Worm (Caenorhabditis elegans): ENCODE measurements around the gene fbxb-49.

ce11 chrII:1560839-1561238 is 7.5 kb upstream of the fbxb-49 start:
- TF ChIP-seq blmp-1 (tag; optimal IDR thresholded peaks at IDR 0.05; ENCODE audit: insufficient read depth) (no peak), snpc-4 (tag; optimal IDR thresholded peaks at IDR 0.05) (no peak), R02D3.7 (tag; optimal IDR thresholded peaks at IDR 0.05) (no peak), lin-13 (GFP tag; optimal IDR thresholded peaks at IDR 0.05) (no peak), unc-62 (GFP tag; optimal IDR thresholded peaks at IDR 0.05) (no peak), fos-1 (tag; optimal IDR thresholded peaks at IDR 0.05) (no peak), lsy-2 (tag; optimal IDR thresholded peaks at IDR 0.05) (no peak), ama-1 (optimal IDR thresholded peaks at IDR 0.05) (no peak)

Data from whole organism, L2 larva.